Worm (Caenorhabditis elegans): Measurements from ENCODE around the gene rfc-2.

ce11 chrIV:1358109-1358508, 11.0 kb downstream of the rfc-2 start:
- TF ChIP-seq him-1 (tag; optimal IDR thresholded peaks at IDR 0.05) (no peak), dao-5 (tag; optimal IDR thresholded peaks at IDR 0.05) (no peak), W03F9.2 (tag; optimal IDR thresholded peaks at IDR 0.05) (no peak)
